Fruit fly (Drosophila melanogaster): ENCODE measurements around the gene chas.

The chas gene

dm6 chrX:17658207-17659118 lies 40.1 kb downstream of the chas start (continued):
- TF ChIP-seq Meics (GFP tag; optimal IDR thresholded peaks at IDR 0.05) (no peak), prd (optimal IDR thresholded peaks at IDR 0.05) (no peak), prd (GFP tag; IDR thresholded peaks at IDR 0.05) (no peak), rib (GFP tag; IDR thresholded peaks at IDR 0.05) (no peak), CG11247 (GFP tag; IDR thresholded peaks at IDR 0.05) (no peak), lola (GFP tag; optimal IDR thresholded peaks at IDR 0.05) (no peak), Blimp-1 (GFP tag; optimal IDR thresholded peaks at IDR 0.05) (no peak), wdn (GFP tag; IDR thresholded peaks at IDR 0.05) (0 out of 2 replicates have a peak, but pooled peaks have one; percentile 10), Optix (GFP tag; IDR thresholded peaks at IDR 0.05) (no peak), CG15601 (tag; optimal IDR thresholded peaks at IDR 0.05) (peak; percentile 38), CG12155 (GFP tag; optimal IDR thresholded peaks at IDR 0.05) (no peak), Dek (tag; optimal IDR thresholded peaks at IDR 0.05) (no peak), CG2875 (GFP tag; optimal IDR thresholded peaks at IDR 0.05) (no peak), kah (GFP tag; optimal IDR thresholded peaks at IDR 0.05) (no peak), CG14710 (tag; optimal IDR thresholded peaks at IDR 0.05) (no peak), CG16779 (GFP tag; IDR thresholded peaks at IDR 0.05) (no peak), Bdp1 (GFP tag; optimal IDR thresholded peaks at IDR 0.05) (no peak), CG7786 (GFP tag; optimal IDR thresholded peaks at IDR 0.05) (no peak), ewg (GFP tag; optimal IDR thresholded peaks at IDR 0.05) (no peak), CG8388 (GFP tag; optimal IDR thresholded peaks at IDR 0.05) (no peak), Dad (GFP tag; optimal IDR thresholded peaks at IDR 0.05) (no peak), seq (GFP tag; IDR thresholded peaks at IDR 0.05) (peak; percentile 80), CTCF (GFP tag; optimal IDR thresholded peaks at IDR 0.05) (no peak), sna (GFP tag; IDR thresholded peaks at IDR 0.05; ENCODE audit: partially characterized antibody) (0 out of 2 replicates have a peak, but pooled peaks have one; percentile 35), ase (GFP tag; IDR thresholded peaks at IDR 0.05) (no peak), CG18599 (GFP tag; optimal IDR thresholded peaks at IDR 0.05) (no peak), sr (GFP tag; IDR thresholded peaks at IDR 0.05) (no peak), salm (tag; optimal IDR thresholded peaks at IDR 0.05) (no peak), wor (GFP tag; IDR thresholded peaks at IDR 0.05) (no peak), CG17912 (GFP tag; optimal IDR thresholded peaks at IDR 0.05) (no peak), lilli (GFP tag; optimal IDR thresholded peaks at IDR 0.05) (no peak), emc (GFP tag; optimal IDR thresholded peaks at IDR 0.05) (no peak), CG6813 (GFP tag; optimal IDR thresholded peaks at IDR 0.05) (no peak), jigr1 (GFP tag; IDR thresholded peaks at IDR 0.05) (no peak), Ets65A (GFP tag) (no peak), CG8290 (GFP tag; optimal IDR thresholded peaks at IDR 0.05) (no peak), CG8290 (tag; optimal IDR thresholded peaks at IDR 0.05) (peak in 1 of 2 experiments; percentile 49), CG8944 (GFP tag; optimal IDR thresholded peaks at IDR 0.05) (no peak), CG17186 (GFP tag; optimal IDR thresholded peaks at IDR 0.05) (no peak), CG33557 (GFP tag; optimal IDR thresholded peaks at IDR 0.05) (no peak), ken (GFP tag; IDR thresholded peaks at IDR 0.05) (no peak), ci (GFP tag; IDR thresholded peaks at IDR 0.05) (peak; percentile 48; the same call in 1 of the 3 replicates), CG2116 (GFP tag; optimal IDR thresholded peaks at IDR 0.05) (no peak), CG31224 (GFP tag; IDR thresholded peaks at IDR 0.05) (no peak), MBD-R2 (GFP tag; IDR thresholded peaks at IDR 0.05) (no peak), sens-2 (GFP tag; IDR thresholded peaks at IDR 0.05) (no peak), Hand (GFP tag; optimal IDR thresholded peaks at IDR 0.05) (no peak), vnd (GFP tag; IDR thresholded peaks at IDR 0.05; ENCODE audit: partially characterized antibody) (no peak), HHEX (GFP tag; optimal IDR thresholded peaks at IDR 0.05) (no peak), tin (GFP tag; optimal IDR thresholded peaks at IDR 0.05) (no peak)

Data from whole organism, embryonic.